Fruit fly (Drosophila melanogaster): ENCODE results near the gene CG10357.

The CG10357 gene

dm6 chr3L:3632500-3633183 lies 17.5 kb downstream of the CG10357 start (continued):
- TF ChIP-seq Rfx (GFP tag; IDR thresholded peaks at IDR 0.05) (peak; percentile 95), salm (tag; optimal IDR thresholded peaks at IDR 0.05) (peak; percentile 48), CG1647 (GFP tag; optimal IDR thresholded peaks at IDR 0.05) (peak; percentile 10), az2 (GFP tag; optimal IDR thresholded peaks at IDR 0.05) (peak; percentile 84), CG4854 (GFP tag; optimal IDR thresholded peaks at IDR 0.05) (no peak), Spps (tag; optimal IDR thresholded peaks at IDR 0.05) (peak; percentile 4), croc (GFP tag; conservative IDR thresholded peaks at IDR 0.05) (peak; percentile 74), CG18599 (GFP tag; optimal IDR thresholded peaks at IDR 0.05) (peak; percentile 87), aop (GFP tag; IDR thresholded peaks at IDR 0.05) (no peak), CG6654 (GFP tag; optimal IDR thresholded peaks at IDR 0.05) (peak; percentile 52), sc (optimal IDR thresholded peaks at IDR 0.05) (no peak), sc (GFP tag; optimal IDR thresholded peaks at IDR 0.05) (peak; percentile 68), fd3F (GFP tag; optimal IDR thresholded peaks at IDR 0.05) (peak; percentile 87), Sry-β (GFP tag; optimal IDR thresholded peaks at IDR 0.05) (no peak), pum (GFP tag; optimal IDR thresholded peaks at IDR 0.05) (no peak), ash1 (GFP tag; optimal IDR thresholded peaks at IDR 0.05) (no peak), ab (GFP tag; optimal IDR thresholded peaks at IDR 0.05) (no peak), repo (GFP tag; optimal IDR thresholded peaks at IDR 0.05) (no peak), unpg (GFP tag; optimal IDR thresholded peaks at IDR 0.05) (peak; percentile 83), CG9609 (GFP tag; optimal IDR thresholded peaks at IDR 0.05) (no peak), CG10147 (GFP tag; optimal IDR thresholded peaks at IDR 0.05) (peak; percentile 77), CrebB (tag; optimal IDR thresholded peaks at IDR 0.05) (peak; percentile 62), fd96Cb (tag; optimal IDR thresholded peaks at IDR 0.05) (peak; percentile 65), Taf1 (GFP tag; IDR thresholded peaks at IDR 0.05) (peak; percentile 82), btn (GFP tag; optimal IDR thresholded peaks at IDR 0.05) (no peak), CG3065 (GFP tag; optimal IDR thresholded peaks at IDR 0.05) (peak; percentile 20), tll (GFP tag; optimal IDR thresholded peaks at IDR 0.05) (no peak), bowl (GFP tag; IDR thresholded peaks at IDR 0.05) (peak; percentile 80; the same call in 1 of the 2 replicates), crc (GFP tag; optimal IDR thresholded peaks at IDR 0.05) (no peak), Oaz (GFP tag; IDR thresholded peaks at IDR 0.05) (peak; percentile 88), oc (tag; optimal IDR thresholded peaks at IDR 0.05) (peak; percentile 1), slbo (GFP tag; IDR thresholded peaks at IDR 0.05) (peak; percentile 96), Awh (GFP tag; IDR thresholded peaks at IDR 0.05) (peak; percentile 78), Sox100B (GFP tag; optimal IDR thresholded peaks at IDR 0.05) (peak; percentile 78), kah (GFP tag; optimal IDR thresholded peaks at IDR 0.05) (peak; percentile 24), CG10543 (GFP tag; optimal IDR thresholded peaks at IDR 0.05) (peak; percentile 82), gce (GFP tag; IDR thresholded peaks at IDR 0.05) (peak; percentile 59; the same call in 1 of the 3 replicates), Dek (tag; optimal IDR thresholded peaks at IDR 0.05) (peak; percentile 81), CG11696 (GFP tag; IDR thresholded peaks at IDR 0.05) (peak; percentile 45; the same call in 1 of the 2 replicates), CG12299 (tag; optimal IDR thresholded peaks at IDR 0.05) (peak; percentile 62), Adf1 (GFP tag; IDR thresholded peaks at IDR 0.05) (peak; percentile 86), CG31224 (GFP tag; IDR thresholded peaks at IDR 0.05) (peak; percentile 84), CG4707 (GFP tag; optimal IDR thresholded peaks at IDR 0.05) (no peak), CG7745 (tag; optimal IDR thresholded peaks at IDR 0.05) (no peak), sna (GFP tag; IDR thresholded peaks at IDR 0.05; ENCODE audit: partially characterized antibody) (no peak), h (optimal IDR thresholded peaks at IDR 0.05) (no peak), ewg (GFP tag; optimal IDR thresholded peaks at IDR 0.05) (peak; percentile 92), CG34422 (GFP tag; IDR thresholded peaks at IDR 0.05) (peak; percentile 87), CG17385 (GFP tag; optimal IDR thresholded peaks at IDR 0.05) (peak; percentile 83), ERR (GFP tag; optimal IDR thresholded peaks at IDR 0.05) (no peak)

All from whole organism, embryonic.